Worm (Caenorhabditis elegans): ENCODE measurements around the gene T22E5.6.
A peak's percentile ranks its signal among the peaks of the same experiment; 100 is the strongest.

The T22E5.6 gene

ce11 chrX:6448866-6449400 is 32.7 kb upstream of the T22E5.6 start, which contains the start of gene fah-1 (continued):
- TF ChIP-seq ceh-82 (tag; optimal IDR thresholded peaks at IDR 0.05) (no peak), grh-1 (GFP tag; IDR thresholded peaks at IDR 0.05) (peak; percentile 65), unc-130 (tag; optimal IDR thresholded peaks at IDR 0.05) (no peak), unc-30 (tag; optimal IDR thresholded peaks at IDR 0.05) (no peak), skn-1 (tag; optimal IDR thresholded peaks at IDR 0.05) (peak; percentile 1), dsc-1 (tag; optimal IDR thresholded peaks at IDR 0.05) (no peak), sptf-1 (tag; optimal IDR thresholded peaks at IDR 0.05) (no peak), nhr-237 (tag; optimal IDR thresholded peaks at IDR 0.05) (no peak), mep-1 (tag; optimal IDR thresholded peaks at IDR 0.05) (peak; percentile 34), nhr-76 (tag; optimal IDR thresholded peaks at IDR 0.05) (no peak), nhr-11 (tag; optimal IDR thresholded peaks at IDR 0.05) (no peak), pax-3 (tag; optimal IDR thresholded peaks at IDR 0.05) (no peak), nhr-71 (tag; optimal IDR thresholded peaks at IDR 0.05) (peak; percentile 85), F16B12.6 (tag; optimal IDR thresholded peaks at IDR 0.05) (no peak), fkh-10 (GFP tag; optimal IDR thresholded peaks at IDR 0.05) (no peak), xbp-1 (tag; optimal IDR thresholded peaks at IDR 0.05) (peak; percentile 52), zip-4 (GFP tag; optimal IDR thresholded peaks at IDR 0.05) (peak; percentile 38), efl-1 (optimal IDR thresholded peaks at IDR 0.05) (no peak), efl-1 (GFP tag; optimal IDR thresholded peaks at IDR 0.05 in 1 of 2) (peak in 1 of 2 experiments; percentile 2), efl-3 (GFP tag; optimal IDR thresholded peaks at IDR 0.05) (no peak), sup-37 (GFP tag; optimal IDR thresholded peaks at IDR 0.05) (no peak), snu-23 (GFP tag; optimal IDR thresholded peaks at IDR 0.05) (peak; percentile 66), lin-15B (tag; optimal IDR thresholded peaks at IDR 0.05) (no peak), C04F5.9 (tag; optimal IDR thresholded peaks at IDR 0.05) (no peak), lin-35 (GFP tag; optimal IDR thresholded peaks at IDR 0.05) (peak in 1 of 2 experiments; percentile 41), alr-1 (tag; optimal IDR thresholded peaks at IDR 0.05; ENCODE audit: borderline replicate concordance) (no peak), C16A3.4 (tag; optimal IDR thresholded peaks at IDR 0.05) (no peak), rnt-1 (tag; optimal IDR thresholded peaks at IDR 0.05) (no peak), elt-2 (tag; optimal IDR thresholded peaks at IDR 0.05) (peak; percentile 43), ceh-88 (GFP tag; IDR thresholded peaks at IDR 0.05) (no peak), nhr-12 (tag; optimal IDR thresholded peaks at IDR 0.05) (no peak)

ce11 chrX:6446564-6446963 is 30.4 kb upstream of the T22E5.6 start, which contains the start of gene asp-14:
asp-14 (minus strand) TSS chrX:6446664.
- no peak for TF ChIP-seq alr-1 (tag; optimal IDR thresholded peaks at IDR 0.05; ENCODE audit: borderline replicate concordance)
- TF ChIP-seq unc-62 (GFP tag; optimal IDR thresholded peaks at IDR 0.05): no peak
- TF ChIP-seq rnt-1 (tag; optimal IDR thresholded peaks at IDR 0.05): no peak
- no peak for TF ChIP-seq nhr-85 (tag)
- TF ChIP-seq nhr-28 (tag; optimal IDR thresholded peaks at IDR 0.05): no peak

- no peak for TF ChIP-seq vab-15 (tag; optimal IDR thresholded peaks at IDR 0.05)
- no peak for TF ChIP-seq swsn-7 (tag; optimal IDR thresholded peaks at IDR 0.05)
- no peak for TF ChIP-seq pax-3 (tag; optimal IDR thresholded peaks at IDR 0.05)
- no peak for TF ChIP-seq alr-1 (tag; optimal IDR thresholded peaks at IDR 0.05; ENCODE audit: borderline replicate concordance)
- TF ChIP-seq elt-2 (tag; optimal IDR thresholded peaks at IDR 0.05): peak; percentile 63
- no peak for TF ChIP-seq pag-3 (tag; optimal IDR thresholded peaks at IDR 0.05; ENCODE audit: borderline replicate concordance, insufficient read depth)
These were observed 29.0 kb upstream of the T22E5.6 start for ce11 chrX:6445239-6445638.

- TF ChIP-seq unc-62 (GFP tag; optimal IDR thresholded peaks at IDR 0.05) (no peak), lsy-2 (tag; optimal IDR thresholded peaks at IDR 0.05) (no peak), aly-2 (tag; optimal IDR thresholded peaks at IDR 0.05) (no peak), ama-1 (optimal IDR thresholded peaks at IDR 0.05) (no peak), nhr-11 (tag; optimal IDR thresholded peaks at IDR 0.05) (no peak), hlh-4 (tag; optimal IDR thresholded peaks at IDR 0.05) (no peak), nhr-20 (tag; optimal IDR thresholded peaks at IDR 0.05) (no peak), tlp-1 (tag; optimal IDR thresholded peaks at IDR 0.05) (no peak), nhr-90 (tag; optimal IDR thresholded peaks at IDR 0.05; ENCODE audit: poor library complexity) (no peak), mep-1 (tag; optimal IDR thresholded peaks at IDR 0.05) (no peak), lin-35 (GFP tag; optimal IDR thresholded peaks at IDR 0.05) (no peak), fkh-4 (tag; optimal IDR thresholded peaks at IDR 0.05; ENCODE audit: borderline replicate concordance) (no peak)
These were observed 27.2 kb upstream of the T22E5.6 start, which contains the start of gene K10C2.7 for ce11 chrX:6443373-6443772. K10C2.7 (minus strand) TSS chrX:6443473.
